Fruit fly (Drosophila melanogaster) whole organism, pupa: Measurements from ENCODE around the gene CG33689.
A peak's percentile ranks its signal among the peaks of the same experiment; 100 is the strongest.

Experiments
- CG10348 ChIP-seq: fragments of 200-800 bp; sonication (Bioruptor generic); IDR thresholded peaks from 2 replicates; pipeline ENCODE4 v1.3.6; 2022; ENCODE audit warnings: missing biosample characterization, missing genetic modification characterization
- CG12605 ChIP-seq: fragments of 200-800 bp; sonication (Bioruptor generic); IDR thresholded peaks from 2 replicates; pipeline ENCODE4 v1.3.6; 2022; ENCODE audit warnings: missing biosample characterization, missing genetic modification characterization
- CG13204 ChIP-seq: fragments of 200-800 bp; sonication (Bioruptor generic); optimal IDR thresholded peaks from 2 replicates; lab custom pipeline; 2018; ENCODE audit warnings: missing biosample characterization, mild to moderate bottlenecking, missing genetic modification characterization, moderate library complexity
- CG14655 ChIP-seq: fragments of 200-800 bp; sonication (Bioruptor generic); optimal IDR thresholded peaks from 3 replicates; lab custom pipeline; 2017; ENCODE audit warnings: mild to moderate bottlenecking, missing biosample characterization, missing genetic modification reagents, missing genetic modification characterization
- CG15710 ChIP-seq: fragments of 200-800 bp; sonication (Bioruptor generic); optimal IDR thresholded peaks from 2 replicates; lab custom pipeline; 2018; ENCODE audit warnings: missing biosample characterization, mild to moderate bottlenecking, missing genetic modification characterization, moderate library complexity
- CG17806 ChIP-seq: fragments of 200-800 bp; sonication (Bioruptor generic); optimal IDR thresholded peaks from 2 replicates; lab custom pipeline; 2018; ENCODE audit warnings: missing biosample characterization, mild to moderate bottlenecking, missing genetic modification characterization, moderate library complexity
- CG32121 ChIP-seq: fragments of 200-800 bp; sonication (Bioruptor generic); IDR thresholded peaks from 2 replicates; pipeline ENCODE4 v1.3.6; 2022; ENCODE audit warnings: missing biosample characterization, missing genetic modification characterization
- CG34367 ChIP-seq: fragments of 200-800 bp; sonication (Bioruptor generic); optimal IDR thresholded peaks from 2 replicates; lab custom pipeline; 2018; ENCODE audit warnings: missing biosample characterization, mild to moderate bottlenecking, missing genetic modification characterization
- CG4496 ChIP-seq: fragments of 200-800 bp; sonication (Bioruptor generic); IDR thresholded peaks from 3 replicates; pipeline ENCODE4 v1.3.6; 2022; ENCODE audit warnings: missing biosample characterization, missing genetic modification characterization
- CG8159 ChIP-seq: fragments of 200-800 bp; sonication (Bioruptor generic); optimal IDR thresholded peaks from 3 replicates; lab custom pipeline; 2018; ENCODE audit warnings: missing biosample characterization, mild to moderate bottlenecking, missing genetic modification characterization, moderate library complexity
- CG8301 ChIP-seq: fragments of 200-800 bp; sonication (Bioruptor generic); optimal IDR thresholded peaks from 2 replicates; lab custom pipeline; 2018; ENCODE audit warnings: missing biosample characterization, mild to moderate bottlenecking, missing genetic modification characterization
- CG9948 ChIP-seq: fragments of 200-800 bp; sonication (Bioruptor generic); optimal IDR thresholded peaks from 2 replicates; lab custom pipeline; 2018; ENCODE audit warnings: missing biosample characterization, mild to moderate bottlenecking, missing genetic modification characterization, moderate library complexity
- D1 ChIP-seq: fragments of 200-800 bp; sonication (Bioruptor generic); optimal IDR thresholded peaks from 2 replicates; lab custom pipeline; 2018; ENCODE audit warnings: missing biosample characterization, mild to moderate bottlenecking, missing genetic modification characterization, moderate library complexity
- EcR ChIP-seq: fragments of 200-800 bp; sonication (Bioruptor generic); optimal IDR thresholded peaks from 3 replicates; lab custom pipeline; 2019; ENCODE audit warnings: missing biosample characterization, missing genetic modification characterization, mild to moderate bottlenecking, moderate library complexity, missing genetic modification reagents
- Ets98B ChIP-seq: fragments of 200-800 bp; sonication (Bioruptor generic); IDR thresholded peaks from 2 replicates; pipeline ENCODE4 v1.3.6; 2022; ENCODE audit warnings: missing biosample characterization, missing genetic modification characterization
- Pif1A ChIP-seq: fragments of 200-800 bp; sonication (Bioruptor generic); optimal IDR thresholded peaks from 3 replicates; lab custom pipeline; 2016; ENCODE audit warnings: missing biosample characterization, missing genetic modification characterization
- Pif1B ChIP-seq: fragments of 200-800 bp; sonication (Bioruptor generic); optimal IDR thresholded peaks from 3 replicates; lab custom pipeline; 2016; ENCODE audit warnings: missing biosample characterization, missing genetic modification characterization
- Snoo ChIP-seq: fragments of 200-800 bp; sonication (Bioruptor generic); optimal IDR thresholded peaks from 3 replicates; lab custom pipeline; 2017; ENCODE audit warnings: missing biosample characterization, mild to moderate bottlenecking, missing genetic modification characterization, inconsistent platforms
- fd96Ca ChIP-seq: fragments of 200-800 bp; sonication (Bioruptor generic); IDR thresholded peaks from 3 replicates; pipeline ENCODE4 v1.3.6; 2022; ENCODE audit warnings: missing biosample characterization, missing genetic modification characterization
- gl ChIP-seq: fragments of 200-800 bp; sonication (Bioruptor generic); optimal IDR thresholded peaks from 2 replicates; lab custom pipeline; 2018; ENCODE audit warnings: missing biosample characterization, mild to moderate bottlenecking, missing genetic modification characterization
- rn ChIP-seq: fragments of 200-800 bp; sonication (Bioruptor generic); IDR thresholded peaks from 2 replicates; pipeline ENCODE4 v1.3.6; 2022; ENCODE audit warnings: missing biosample characterization, missing genetic modification characterization

CG33689 gene

DNA sequence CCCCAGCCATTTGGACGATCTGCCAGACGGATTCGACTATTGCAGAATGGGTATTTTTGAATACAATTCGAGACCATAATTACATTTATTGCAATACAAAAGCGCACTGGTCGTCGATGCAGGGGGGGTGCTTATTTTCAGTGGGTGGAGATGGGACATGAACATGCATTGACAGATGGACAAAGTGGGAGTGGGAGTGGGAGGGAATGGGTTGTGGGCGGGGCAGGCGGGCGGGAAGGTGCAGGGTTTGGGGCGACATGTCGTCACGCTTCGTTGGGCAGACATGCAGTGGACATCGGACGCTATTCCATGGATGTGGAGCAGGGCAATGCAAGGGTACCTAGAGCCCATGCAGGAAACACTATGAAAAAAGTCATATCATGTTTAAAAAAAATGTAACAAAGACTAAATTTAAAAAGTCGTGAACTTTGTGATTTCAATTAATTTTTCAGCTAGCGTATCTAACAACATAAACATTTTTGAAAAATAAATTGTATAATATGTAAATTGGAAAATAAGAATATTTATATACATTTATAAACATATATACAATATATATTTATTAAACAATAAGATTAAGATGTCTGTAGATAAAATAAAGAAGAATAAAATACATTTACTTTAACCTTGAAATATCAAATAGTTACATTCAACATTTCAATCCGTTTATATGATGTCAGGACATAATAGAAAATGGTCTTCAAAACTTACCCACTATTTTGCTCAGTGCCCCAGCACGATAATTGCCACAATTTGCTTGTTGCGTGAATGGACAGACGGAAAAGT, 8.2 kb downstream of the CG33689 start:
- TF ChIP-seq CG4496 (GFP tag; lab: Robert Waterston, UW) (0 out of 3 replicates have a peak, but pooled peaks have one; percentile 37), CG8159 (tag; lab: Kevin White, UChicago) (peak; percentile 80), CG15710 (tag; lab: Kevin White, UChicago) (peak; percentile 59), CG17806 (peak; percentile 24), CG9948 (peak; percentile 35), CG14655 (GFP tag; lab: Kevin White, UChicago) (no peak), CG13204 (GFP tag; lab: Kevin White, UChicago) (peak; percentile 62), Pif1B (GFP tag; lab: Kevin White, UChicago) (no peak), CG34367 (tag; lab: Kevin White, UChicago) (peak; percentile 35)

DNA sequence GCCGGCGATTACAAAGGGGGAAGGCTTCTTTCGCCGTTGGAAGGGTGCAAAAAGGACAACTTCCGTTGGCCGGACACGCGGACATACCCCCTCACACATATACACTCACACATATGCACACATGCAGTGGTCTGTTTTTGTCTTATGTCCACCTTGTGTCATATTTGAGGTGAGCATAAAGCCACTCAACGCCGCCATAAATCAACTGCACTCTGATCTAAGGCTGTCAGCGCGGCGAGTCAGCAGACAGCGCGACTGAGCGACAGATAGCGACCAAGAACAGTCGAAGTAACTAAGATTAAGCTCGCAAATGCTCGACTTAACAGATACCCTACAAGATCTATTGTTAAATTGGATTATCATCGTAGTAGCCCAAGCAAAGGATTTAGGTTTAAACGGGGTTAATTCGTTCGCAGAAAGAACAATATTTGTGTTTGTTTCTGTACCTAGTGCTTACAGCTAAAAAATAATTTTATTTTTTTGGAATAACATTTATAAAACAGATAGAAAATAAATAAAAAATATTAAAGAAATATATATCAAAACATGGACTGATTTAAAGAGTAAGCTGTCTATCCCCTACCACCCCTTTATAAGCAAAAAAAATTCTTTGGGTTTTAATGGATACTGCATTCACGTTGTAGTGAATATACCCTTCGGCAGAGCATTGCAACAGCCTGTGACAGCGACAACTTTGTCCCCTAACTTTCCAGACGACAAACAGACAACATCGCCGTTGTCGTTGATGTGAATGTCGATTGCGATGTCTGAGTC, 9.0 kb downstream of the CG33689 start:
- TF ChIP-seq CG14655 (GFP tag; lab: Kevin White, UChicago) (peak; percentile 43), CG4496 (GFP tag; lab: Robert Waterston, UW) (0 out of 3 replicates have a peak, but pooled peaks have one; percentile 24), CG8301 (tag; lab: Kevin White, UChicago) (no peak), fd96Ca (no peak), Pif1A (GFP tag; lab: Kevin White, UChicago) (no peak), CG17806 (no peak), CG15710 (tag; lab: Kevin White, UChicago) (peak; percentile 23), CG8159 (tag; lab: Kevin White, UChicago) (peak; percentile 52)
- TF ChIP-seq, all 21 proteins: peak for 4

DNA sequence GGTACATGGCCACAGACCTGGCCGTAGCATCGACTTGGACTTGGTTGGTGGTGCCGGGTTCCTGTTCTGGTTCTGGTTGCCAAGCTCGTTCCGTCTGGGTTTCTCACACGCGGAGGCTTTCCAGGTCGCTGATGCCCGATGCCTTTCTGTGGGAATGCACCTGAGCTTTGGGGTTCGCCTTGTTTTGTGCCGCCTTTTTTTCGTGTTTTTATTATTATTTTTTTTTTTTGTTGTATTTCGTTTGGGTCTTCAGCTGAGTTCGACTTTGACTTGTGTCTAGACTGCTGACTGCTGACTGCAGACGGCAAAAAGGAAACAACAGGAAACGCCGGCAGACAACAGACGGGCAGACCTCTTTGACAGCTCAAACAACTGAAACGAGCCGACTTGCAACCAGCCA, 9.6 kb downstream of the CG33689 start:
- TF ChIP-seq EcR (GFP tag; lab: Kevin White, UChicago) (peak; percentile 71), CG13204 (GFP tag; lab: Kevin White, UChicago) (peak; percentile 64), fd96Ca (no peak), Snoo (peak; percentile 32), CG10348 (GFP tag; lab: Robert Waterston, UW) (no peak), Pif1B (GFP tag; lab: Kevin White, UChicago) (no peak), CG8159 (tag; lab: Kevin White, UChicago) (peak; percentile 20), CG9948 (no peak)

DNA sequence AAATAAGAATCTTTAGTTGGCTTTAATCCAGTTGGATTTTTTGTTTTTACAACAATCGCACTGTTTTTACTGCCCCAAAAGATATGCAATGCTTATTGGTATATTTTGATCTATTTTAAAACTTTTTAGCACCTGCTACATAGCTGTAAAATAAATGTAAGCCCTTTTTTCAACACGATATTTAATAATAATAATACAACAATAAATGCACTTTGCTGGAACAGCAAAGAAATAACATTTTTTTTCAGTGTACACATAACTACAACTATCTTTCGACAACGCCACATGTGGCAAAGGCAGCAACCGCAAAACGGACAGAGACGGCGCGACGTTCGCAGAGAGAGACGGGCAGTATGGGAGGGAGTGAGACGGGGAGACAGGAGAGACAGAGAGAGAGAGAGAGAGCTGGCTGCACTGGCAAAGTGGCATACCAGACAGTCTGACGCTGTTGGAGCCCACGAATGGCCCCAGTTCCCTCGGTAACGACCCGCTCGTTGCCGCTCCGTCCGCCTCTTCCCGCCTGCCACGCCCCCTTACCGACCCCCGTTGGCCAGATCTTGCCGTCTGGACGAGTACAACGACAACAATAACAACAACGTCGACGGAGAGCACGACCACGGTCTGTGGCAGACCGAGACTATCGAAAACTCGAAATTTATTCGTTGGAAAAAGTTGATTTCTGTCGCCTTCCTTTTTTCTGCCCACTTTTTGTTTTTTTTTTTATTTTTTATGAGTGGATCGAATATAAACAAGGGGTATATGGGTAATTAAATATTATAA, 11.3 kb downstream of the CG33689 start:
- peak; percentile 69 for TF ChIP-seq Ets98B (GFP tag; lab: Robert Waterston, UW)
- peak; percentile 38 for TF ChIP-seq CG17806
- TF ChIP-seq CG10348 (GFP tag; lab: Robert Waterston, UW): peak; percentile 21; the same call in 1 of the 2 replicates
- TF ChIP-seq Pif1B (GFP tag; lab: Kevin White, UChicago): peak; percentile 21
- peak; percentile 71 for TF ChIP-seq CG34367 (tag; lab: Kevin White, UChicago)
- peak; percentile 82 for TF ChIP-seq CG15710 (tag; lab: Kevin White, UChicago)
- TF ChIP-seq Pif1A (GFP tag; lab: Kevin White, UChicago): peak; percentile 77
- peak; percentile 47; the same call in 1 of the 2 replicates for TF ChIP-seq rn (GFP tag; lab: Robert Waterston, UW)
- peak; percentile 31 for TF ChIP-seq CG12605 (GFP tag; lab: Robert Waterston, UW)
- TF ChIP-seq fd96Ca: peak; percentile 77; the same call in 2 of the 3 replicates
- TF ChIP-seq Snoo: peak; percentile 90
- TF ChIP-seq CG8159 (tag; lab: Kevin White, UChicago): peak; percentile 89
- TF ChIP-seq CG14655 (GFP tag; lab: Kevin White, UChicago): peak; percentile 92
- peak; percentile 81 for TF ChIP-seq CG8301 (tag; lab: Kevin White, UChicago)
- TF ChIP-seq CG4496 (GFP tag; lab: Robert Waterston, UW): peak; percentile 60
- TF ChIP-seq CG32121: peak; percentile 64
- TF ChIP-seq CG9948: peak; percentile 84
- TF ChIP-seq CG13204 (GFP tag; lab: Kevin White, UChicago): peak; percentile 97
- peak; percentile 68 for TF ChIP-seq D1 (tag; lab: Kevin White, UChicago)
- peak; percentile 88 for TF ChIP-seq EcR (GFP tag; lab: Kevin White, UChicago)
- TF ChIP-seq gl (tag; lab: Kevin White, UChicago): no peak

DNA sequence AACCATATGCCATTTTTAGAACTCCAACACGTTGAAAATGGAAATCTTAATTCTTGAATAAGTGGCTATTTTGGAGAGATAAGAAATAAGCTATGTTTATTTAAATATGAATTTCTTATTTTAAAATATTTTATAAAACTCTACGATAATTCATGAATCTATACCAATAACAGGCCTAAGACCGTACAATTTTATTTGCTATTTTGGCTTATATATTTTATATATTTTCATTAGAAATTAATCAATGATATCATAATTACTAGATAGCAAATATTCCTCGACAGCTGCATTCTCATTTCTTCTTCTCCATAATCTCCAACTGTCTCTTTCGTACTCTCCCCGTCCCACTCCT, 11.9 kb downstream of the CG33689 start:
- TF ChIP-seq CG8159 (tag; lab: Kevin White, UChicago): peak; percentile 77
- TF ChIP-seq CG14655 (GFP tag; lab: Kevin White, UChicago): peak; percentile 21
- TF ChIP-seq CG4496 (GFP tag; lab: Robert Waterston, UW): no peak
- no peak for TF ChIP-seq Pif1B (GFP tag; lab: Kevin White, UChicago)
- TF ChIP-seq CG9948: peak; percentile 42
- no peak for TF ChIP-seq Pif1A (GFP tag; lab: Kevin White, UChicago)
- peak; percentile 68 for TF ChIP-seq CG15710 (tag; lab: Kevin White, UChicago)
- TF ChIP-seq Ets98B (GFP tag; lab: Robert Waterston, UW): no peak
- no peak for TF ChIP-seq Snoo
- TF ChIP-seq EcR (GFP tag; lab: Kevin White, UChicago): no peak
- peak; percentile 10 for TF ChIP-seq CG17806
